Worm (Caenorhabditis elegans) whole organism, L1 larva: Measurements from ENCODE around the gene sulp-7.

Experiments
- ama-1 ChIP-seq: fragments of 150-350 bp; optimal IDR thresholded peaks from 2 replicates; lab custom pipeline; 2014
- ceh-88 ChIP-seq: fragments of 200-800 bp; sonication (Bioruptor generic); IDR thresholded peaks from 2 replicates; pipeline ENCODE4 v1.3.6; 2022; ENCODE audit warnings: missing genetic modification characterization, missing compliant biosample characterization
- efl-1 ChIP-seq, 4 experiments: fragments of 150-350 bp; optimal IDR thresholded peaks in 3 of 4; peaks in 1 of 4; 1 replicate in 1 of 4; 2 replicates in 3 of 4; lab custom pipeline; 2014; ENCODE audit warnings: missing biosample characterization in 2 of 4, missing genetic modification characterization in 2 of 4, missing genetic modification reagents in 2 of 4
- egl-27 ChIP-seq, 2 experiments: fragments of 150-350 bp in 1 of 2; sonication (generic microtip); optimal IDR thresholded peaks; 3 replicates each; lab custom pipeline; 2017 to 2018; ENCODE audit warnings: missing biosample characterization in 2 of 2, missing genetic modification characterization in 2 of 2, missing genetic modification reagents in 2 of 2
- elt-3 ChIP-seq, 6 experiments: fragments of 150-350 bp in 1 of 6; sonication (generic microtip); optimal IDR thresholded peaks; 2 replicates each; lab custom pipeline; 2017 to 2018; ENCODE audit warnings: missing biosample characterization in 6 of 6, missing genetic modification characterization in 6 of 6, inconsistent platforms in 1 of 6
- mdl-1 ChIP-seq, 2 experiments: fragments of 150-350 bp; optimal IDR thresholded peaks; 2 replicates each; lab custom pipeline; 2014 to 2017; ENCODE audit warnings: missing biosample characterization in 2 of 2, missing genetic modification characterization in 2 of 2, inconsistent platforms in 1 of 2
- nhr-28 ChIP-seq: fragments of 150-350 bp; optimal IDR thresholded peaks from 2 replicates; lab custom pipeline; 2014; ENCODE audit warnings: missing biosample characterization, missing genetic modification characterization
- nhr-77 ChIP-seq: fragments of 150-350 bp; optimal IDR thresholded peaks from 2 replicates; lab custom pipeline; 2014; ENCODE audit warnings: missing biosample characterization, missing genetic modification characterization
- rnt-1 ChIP-seq: sonication (generic microtip); optimal IDR thresholded peaks from 2 replicates; lab custom pipeline; 2016; ENCODE audit warnings: mild to moderate bottlenecking, missing genetic modification characterization, moderate library complexity, missing compliant biosample characterization
- vab-15 ChIP-seq: sonication (generic microtip); optimal IDR thresholded peaks from 2 replicates; lab custom pipeline; 2017; ENCODE audit warnings: missing genotype, mild to moderate bottlenecking, missing genetic modification characterization, missing compliant biosample characterization

ce11 chrX:11064799-11065198 lies 15.7 kb upstream of the sulp-7 start, which contains the start of gene lpr-4:
- TF ChIP-seq ceh-88, result no peak
- TF ChIP-seq ama-1, result no peak
- no peak for TF ChIP-seq mdl-1 (tag; optimal IDR thresholded peaks at IDR 0.05; lab: Kevin White, UChicago)
- no peak for TF ChIP-seq vab-15 (tag; lab: Kevin White, UChicago)
- TF ChIP-seq nhr-77, result no peak
- no peak for TF ChIP-seq rnt-1
- TF ChIP-seq elt-3 (tag; optimal IDR thresholded peaks at IDR 0.05; lab: Kevin White, UChicago), result peak in 2 of 6 experiments; percentile 3 to 33
- TF ChIP-seq nhr-28, result no peak
- TF ChIP-seq egl-27 (tag; optimal IDR thresholded peaks at IDR 0.05; lab: Kevin White, UChicago), result no peak
- TF ChIP-seq efl-1 (optimal IDR thresholded peaks at IDR 0.05; lab: Kevin White, UChicago), result no peak
- no peak for TF ChIP-seq efl-1 (GFP tag; optimal IDR thresholded peaks at IDR 0.05 in 1 of 2; lab: Kevin White, UChicago)
